Fruit fly (Drosophila melanogaster): ENCODE data around the gene Odj.

dm6 chr3R:17807035-17807606, 1.9 kb downstream of the Odj start, which contains the start of gene CG17801:
- TF ChIP-seq usp (GFP tag; optimal IDR thresholded peaks at IDR 0.05): no peak
- TF ChIP-seq Dll (optimal IDR thresholded peaks at IDR 0.05): no peak
- no peak for TF ChIP-seq pan (optimal IDR thresholded peaks at IDR 0.05)
- no peak for TF ChIP-seq EcR (GFP tag; optimal IDR thresholded peaks at IDR 0.05)

All from whole organism.